Worm (Caenorhabditis elegans): ENCODE measurements around the gene C03A7.13.

- TF ChIP-seq ztf-25 (GFP tag; IDR thresholded peaks at IDR 0.05) (no peak), repo-1 (tag; optimal IDR thresholded peaks at IDR 0.05) (no peak), B0019.2 (GFP tag; conservative IDR thresholded peaks at IDR 0.05) (no peak), ztf-22 (GFP tag; optimal IDR thresholded peaks at IDR 0.05) (no peak), sptf-2 (GFP tag; optimal IDR thresholded peaks at IDR 0.05) (no peak), xnd-1 (tag; optimal IDR thresholded peaks at IDR 0.05) (no peak), hlh-12 (tag; optimal IDR thresholded peaks at IDR 0.05) (no peak), unc-130 (GFP tag; optimal IDR thresholded peaks at IDR 0.05) (no peak), akir-1 (GFP tag; optimal IDR thresholded peaks at IDR 0.05) (no peak)
Measured at ce11 chrV:5146394-5146793, 45.9 kb downstream of the C03A7.13 start, which contains the start of gene F14F9.6.

Measured in whole organism, young adult.